Fruit fly (Drosophila melanogaster): Measurements from ENCODE around the gene CG33654.

DNA sequence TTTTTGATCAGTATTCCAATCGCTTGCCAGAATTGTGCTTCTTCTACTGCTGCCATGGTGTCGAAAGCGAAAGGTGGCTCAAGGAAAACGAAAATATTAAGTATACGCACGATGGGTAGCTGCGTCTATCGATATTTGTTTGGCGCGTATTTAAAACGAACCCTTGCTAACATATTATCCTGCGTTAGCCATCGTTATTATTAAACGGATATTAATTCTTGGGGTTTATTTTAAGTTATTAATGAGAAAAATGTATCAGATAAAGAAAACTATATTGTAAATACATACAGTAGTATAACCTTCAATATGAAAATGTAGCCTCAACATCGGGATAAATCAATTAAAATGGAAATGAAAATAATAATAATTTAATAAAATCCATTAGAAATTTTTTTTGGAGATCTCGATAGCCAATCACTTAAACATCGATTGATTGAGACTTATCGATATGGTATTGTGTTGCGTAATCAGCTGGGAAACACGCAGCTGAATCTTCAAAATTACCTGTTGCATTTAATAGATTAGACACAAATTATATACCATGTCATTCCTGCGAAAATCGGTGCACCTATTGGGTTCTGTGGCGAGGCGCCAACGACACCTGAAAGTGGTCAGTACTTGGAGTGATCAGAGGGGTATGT, 27.6 kb downstream of the CG33654 start, which contains the start of the genes CG9386 and BckdhA:
- no peak for TF ChIP-seq CG8478 (optimal IDR thresholded peaks at IDR 0.05)
- TF ChIP-seq CTCF (optimal IDR thresholded peaks at IDR 0.05): no peak

Data from S2 (cell line).